Fruit fly (Drosophila melanogaster) whole organism, prepupa: ENCODE measurements around the gene Mvd.

Source experiments
- Blimp-1 ChIP-seq: fragments of 200-800 bp; sonication (Bioruptor generic); optimal IDR thresholded peaks from 3 replicates; lab custom pipeline; 2017; ENCODE audit warnings: missing biosample characterization, missing genetic modification characterization, mild to moderate bottlenecking, moderate library complexity, missing genetic modification reagents
- CG10631 ChIP-seq: fragments of 200-800 bp; sonication (Bioruptor generic); optimal IDR thresholded peaks from 2 replicates; lab custom pipeline; 2016; ENCODE audit warnings: missing biosample characterization, missing genetic modification characterization
- CG15336 ChIP-seq: fragments of 200-800 bp; sonication (Bioruptor generic); IDR thresholded peaks from 2 replicates; pipeline ENCODE4 v1.3.6; 2022; ENCODE audit warnings: missing biosample characterization, missing genetic modification characterization
- CG1621 ChIP-seq: fragments of 200-800 bp; sonication (Bioruptor generic); optimal IDR thresholded peaks from 3 replicates; lab custom pipeline; 2018; ENCODE audit warnings: missing biosample characterization, mild to moderate bottlenecking, missing genetic modification characterization
- CG16779 ChIP-seq: fragments of 200-800 bp; sonication (Bioruptor generic); optimal IDR thresholded peaks from 3 replicates; lab custom pipeline; 2017; ENCODE audit warnings: missing biosample characterization, mild to moderate bottlenecking, missing genetic modification characterization
- CG3032 ChIP-seq: fragments of 200-800 bp; optimal IDR thresholded peaks from 2 replicates; lab custom pipeline; 2019; ENCODE audit warnings: missing biosample characterization, mild to moderate bottlenecking, missing genetic modification characterization, moderate library complexity
- CG32006 ChIP-seq: fragments of 200-800 bp; sonication (Bioruptor generic); optimal IDR thresholded peaks from 3 replicates; lab custom pipeline; 2017; ENCODE audit warnings: missing biosample characterization, mild to moderate bottlenecking, missing genetic modification characterization
- CG34406 ChIP-seq: fragments of 200-800 bp; sonication (Bioruptor generic); optimal IDR thresholded peaks from 3 replicates; lab custom pipeline; 2016; ENCODE audit warnings: missing biosample characterization, missing genetic modification characterization
- CG3919 ChIP-seq: fragments of 200-800 bp; sonication (Bioruptor generic); optimal IDR thresholded peaks from 3 replicates; lab custom pipeline; 2016; ENCODE audit warnings: missing biosample characterization, missing genetic modification characterization
- CG6163 ChIP-seq: fragments of 200-800 bp; sonication (Bioruptor generic); IDR thresholded peaks from 3 replicates; pipeline ENCODE4 v1.3.6; 2022; ENCODE audit warnings: missing biosample characterization, missing genetic modification characterization
- CG6276 ChIP-seq: fragments of 200-800 bp; sonication (Bioruptor generic); optimal IDR thresholded peaks from 2 replicates; lab custom pipeline; 2017; ENCODE audit warnings: missing biosample characterization, mild to moderate bottlenecking, missing genetic modification characterization
- CG6808 ChIP-seq: fragments of 200-800 bp; sonication (Bioruptor generic); optimal IDR thresholded peaks from 3 replicates; lab custom pipeline; 2017; ENCODE audit warnings: missing biosample characterization, missing genetic modification characterization, mild to moderate bottlenecking, moderate library complexity, missing genetic modification reagents
- CG6854 ChIP-seq: fragments of 200-800 bp; sonication (Bioruptor generic); optimal IDR thresholded peaks from 2 replicates; lab custom pipeline; 2017; ENCODE audit warnings: missing biosample characterization, mild to moderate bottlenecking, missing genetic modification characterization
- CG7368 ChIP-seq: fragments of 200-800 bp; sonication (Bioruptor generic); optimal IDR thresholded peaks from 3 replicates; lab custom pipeline; 2016; ENCODE audit warnings: missing biosample characterization, missing genetic modification characterization
- CG9139 ChIP-seq: fragments of 200-800 bp; sonication (Bioruptor generic); optimal IDR thresholded peaks from 3 replicates; lab custom pipeline; 2017; ENCODE audit warnings: missing biosample characterization, mild to moderate bottlenecking, missing genetic modification characterization
- Eip75B ChIP-seq: fragments of 200-800 bp; sonication (Bioruptor generic); optimal IDR thresholded peaks from 3 replicates; lab custom pipeline; 2016; ENCODE audit warnings: missing biosample characterization, missing genetic modification characterization
- Eip78C ChIP-seq: fragments of 200-800 bp; sonication (Bioruptor generic); peaks from one replicate; lab custom pipeline; 2016; ENCODE audit warnings: missing biosample characterization, missing genetic modification characterization
- Eip93F ChIP-seq: fragments of 200-800 bp; sonication (Bioruptor generic); optimal IDR thresholded peaks from 2 replicates; lab custom pipeline; 2016; ENCODE audit warnings: missing biosample characterization, mild to moderate bottlenecking, missing genetic modification characterization
- Gug ChIP-seq: fragments of 200-800 bp; sonication (Bioruptor generic); IDR thresholded peaks from 2 replicates; pipeline ENCODE4 v1.3.6; 2022; ENCODE audit warnings: missing biosample characterization, missing genetic modification characterization
- Hr39 ChIP-seq: fragments of 200-800 bp; sonication (Bioruptor generic); optimal IDR thresholded peaks from 2 replicates; lab custom pipeline; 2016; ENCODE audit warnings: missing biosample characterization, missing genetic modification characterization
- Hr4 ChIP-seq: fragments of 200-800 bp; sonication (Bioruptor generic); optimal IDR thresholded peaks from 3 replicates; lab custom pipeline; 2016; ENCODE audit warnings: missing biosample characterization, missing genetic modification characterization
- Sox14 ChIP-seq: fragments of 200-800 bp; sonication (Bioruptor generic); optimal IDR thresholded peaks from 3 replicates; lab custom pipeline; 2016; ENCODE audit warnings: missing biosample characterization, missing genetic modification characterization
- acj6 ChIP-seq: fragments of 200-800 bp; sonication (Bioruptor generic); optimal IDR thresholded peaks from 3 replicates; lab custom pipeline; 2016; ENCODE audit warnings: missing biosample characterization, missing genetic modification characterization
- dsx ChIP-seq: fragments of 200-800 bp; optimal IDR thresholded peaks from 3 replicates; lab custom pipeline; 2019; ENCODE audit warnings: missing biosample characterization, mild to moderate bottlenecking, missing genetic modification characterization, moderate library complexity; ENCODE audit not compliant: poor library complexity, severe bottlenecking
- eg ChIP-seq: fragments of 200-800 bp; sonication (Bioruptor generic); IDR thresholded peaks from 3 replicates; pipeline ENCODE4 v1.3.6; 2022; ENCODE audit warnings: missing biosample characterization, missing genetic modification characterization
- esn ChIP-seq: fragments of 200-800 bp; sonication (Bioruptor generic); optimal IDR thresholded peaks from 2 replicates; lab custom pipeline; 2016; ENCODE audit warnings: missing biosample characterization, mild to moderate bottlenecking, missing genetic modification characterization, moderate library complexity
- fd59A ChIP-seq: fragments of 200-800 bp; sonication (Bioruptor generic); optimal IDR thresholded peaks from 2 replicates; lab custom pipeline; 2017; ENCODE audit warnings: missing biosample characterization, mild to moderate bottlenecking, missing genetic modification characterization, missing genetic modification reagents
- fkh ChIP-seq: fragments of 200-800 bp; sonication (Bioruptor generic); optimal IDR thresholded peaks from 3 replicates; lab custom pipeline; 2017; ENCODE audit warnings: missing biosample characterization, mild to moderate bottlenecking, missing genetic modification characterization, moderate library complexity
- lz ChIP-seq: fragments of 200-800 bp; sonication (Bioruptor generic); optimal IDR thresholded peaks from 3 replicates; lab custom pipeline; 2016; ENCODE audit warnings: missing biosample characterization, missing genetic modification characterization
- pdm3 ChIP-seq: fragments of 200-800 bp; sonication (Bioruptor generic); optimal IDR thresholded peaks from 3 replicates; lab custom pipeline; 2016; ENCODE audit warnings: missing biosample characterization, missing genetic modification characterization
- salr ChIP-seq, 2 experiments: fragments of 200-800 bp; sonication (Bioruptor generic); optimal IDR thresholded peaks; 3 replicates each; lab custom pipeline; 2016 to 2018; ENCODE audit warnings: missing biosample characterization in 2 of 2, missing genetic modification characterization in 2 of 2, mild to moderate bottlenecking in 1 of 2
- spab ChIP-seq: fragments of 200-800 bp; sonication (Bioruptor generic); optimal IDR thresholded peaks from 2 replicates; lab custom pipeline; 2017; ENCODE audit warnings: missing biosample characterization, mild to moderate bottlenecking, missing genetic modification characterization, missing genetic modification reagents
- ss ChIP-seq, 2 experiments: fragments of 200-800 bp; sonication (Bioruptor generic); optimal IDR thresholded peaks; 2 replicates in 1 of 2; 3 replicates in 1 of 2; lab custom pipeline; 2017 to 2018; ENCODE audit warnings: mild to moderate bottlenecking in 2 of 2, missing biosample characterization in 2 of 2, missing genetic modification characterization in 2 of 2, moderate library complexity in 1 of 2
- svp ChIP-seq: fragments of 200-800 bp; sonication (Bioruptor generic); peaks from one replicate; lab custom pipeline; 2016; ENCODE audit warnings: missing biosample characterization, missing genetic modification characterization
- vri ChIP-seq: fragments of 200-800 bp; sonication (Bioruptor generic); optimal IDR thresholded peaks from 3 replicates; lab custom pipeline; 2016; ENCODE audit warnings: missing biosample characterization, mild to moderate bottlenecking, missing genetic modification characterization

Mvd gene

dm6 chrX:15709624-15709983 lies 39.4 kb upstream of the Mvd start (continued):
- TF ChIP-seq Sox14 (GFP tag; lab: Kevin White, UChicago): peak; percentile 33
- peak; percentile 38; the same call in 1 of the 2 replicates for TF ChIP-seq CG15336 (GFP tag; lab: Robert Waterston, UW)
- peak; percentile 53 for TF ChIP-seq Eip78C
- no peak for TF ChIP-seq fd59A
- peak; percentile 6 for TF ChIP-seq lz (GFP tag; lab: Kevin White, UChicago)
- TF ChIP-seq CG32006 (GFP tag; lab: Kevin White, UChicago): no peak
- TF ChIP-seq Hr39 (GFP tag; lab: Kevin White, UChicago): peak; percentile 44
- peak; percentile 35 for TF ChIP-seq CG3919 (GFP tag; lab: Kevin White, UChicago)
- no peak for TF ChIP-seq Blimp-1
- peak; percentile 28 for TF ChIP-seq CG1621 (tag; lab: Kevin White, UChicago)
- TF ChIP-seq CG6276 (GFP tag; lab: Kevin White, UChicago): no peak
- 0 out of 3 replicates have a peak, but pooled peaks have one; percentile 30 for TF ChIP-seq CG6163 (GFP tag; lab: Robert Waterston, UW)
- TF ChIP-seq CG7368: no peak
- no peak for TF ChIP-seq CG34406 (GFP tag; lab: Kevin White, UChicago)
- no peak for TF ChIP-seq ss (GFP tag; optimal IDR thresholded peaks at IDR 0.05; lab: Kevin White, UChicago)

dm6 chrX:15709984-15710750 lies 38.8 kb upstream of the Mvd start, which contains the start of the genes CG9281 and CG15601:
CG9281 (minus strand) TSS chrX:15710539.
CG15601 (plus strand) TSS chrX:15710647.
- TF ChIP-seq CG1621 (tag; lab: Kevin White, UChicago): peak; percentile 13
- no peak for TF ChIP-seq Gug
- TF ChIP-seq CG34406 (GFP tag; lab: Kevin White, UChicago): no peak
- peak; percentile 44; the same call in 2 of the 3 replicates for TF ChIP-seq eg
- peak; percentile 54 for TF ChIP-seq Eip78C
- TF ChIP-seq CG3032 (tag; lab: Kevin White, UChicago): no peak
- no peak for TF ChIP-seq CG7368
- TF ChIP-seq CG6854: peak; percentile 55
- TF ChIP-seq vri (GFP tag; lab: Kevin White, UChicago): peak; percentile 63
- TF ChIP-seq svp (GFP tag; lab: Kevin White, UChicago): peak; percentile 52
- peak; percentile 24 to 60 for TF ChIP-seq ss (GFP tag; optimal IDR thresholded peaks at IDR 0.05; lab: Kevin White, UChicago)
- no peak for TF ChIP-seq pdm3 (GFP tag; lab: Kevin White, UChicago)

- TF ChIP-seq fkh: peak; percentile 74
- TF ChIP-seq CG1621 (tag; lab: Kevin White, UChicago): no peak
- peak; percentile 48 for TF ChIP-seq svp (GFP tag; lab: Kevin White, UChicago)
- TF ChIP-seq Eip78C: peak; percentile 43
- no peak for TF ChIP-seq Hr39 (GFP tag; lab: Kevin White, UChicago)
Observed at dm6 chrX:15710751-15711179, 38.2 kb upstream of the Mvd start.

dm6 chrX:15712409-15712808 lies 36.6 kb upstream of the Mvd start, which contains the start of gene HUWE1:
HUWE1 (plus strand) TSS chrX:15712628.
- TF ChIP-seq CG15336 (GFP tag; lab: Robert Waterston, UW): 0 out of 2 replicates have a peak, but pooled peaks have one; percentile 14
- no peak for TF ChIP-seq acj6 (GFP tag; lab: Kevin White, UChicago)
- TF ChIP-seq esn: peak; percentile 10
- no peak for TF ChIP-seq Eip93F (GFP tag; lab: Kevin White, UChicago)
- peak; percentile 25 for TF ChIP-seq dsx (GFP tag; lab: Kevin White, UChicago)
- no peak for TF ChIP-seq spab (GFP tag; lab: Kevin White, UChicago)
- no peak for TF ChIP-seq CG7368
- TF ChIP-seq Sox14 (GFP tag; lab: Kevin White, UChicago): peak; percentile 17
- no peak for TF ChIP-seq svp (GFP tag; lab: Kevin White, UChicago)
- no peak for TF ChIP-seq salr (GFP tag; optimal IDR thresholded peaks at IDR 0.05; lab: Kevin White, UChicago)
- TF ChIP-seq Hr4 (GFP tag; lab: Kevin White, UChicago): no peak
- TF ChIP-seq CG10631 (GFP tag; lab: Kevin White, UChicago): no peak
- no peak for TF ChIP-seq CG16779 (tag; lab: Kevin White, UChicago)
- no peak for TF ChIP-seq CG9139
- TF ChIP-seq Gug: no peak
- no peak for TF ChIP-seq Eip75B
- peak; percentile 47 for TF ChIP-seq CG6854
- no peak for TF ChIP-seq CG32006 (GFP tag; lab: Kevin White, UChicago)
- TF ChIP-seq CG6808 (GFP tag; lab: Kevin White, UChicago): no peak
- TF ChIP-seq, all 60 proteins: peak for 5
